Worm (Caenorhabditis elegans): ENCODE measurements around the gene gpa-9.

Gene gpa-9

ce11 chrV:12629743-12630142 is 19.4 kb downstream of the gpa-9 start, which contains the start of gene F56H9.6:
Gene F56H9.6 (minus strand): TSS chrV:12629843.
- TF ChIP-seq tra-1 (GFP tag; IDR thresholded peaks at IDR 0.05) (no peak), saeg-2 (GFP tag; IDR thresholded peaks at IDR 0.05) (no peak), hlh-11 (tag; optimal IDR thresholded peaks at IDR 0.05) (no peak), daf-12 (tag; optimal IDR thresholded peaks at IDR 0.05) (no peak), F10B5.3 (tag; optimal IDR thresholded peaks at IDR 0.05) (no peak)

ce11 chrV:12624371-12624770 is 24.7 kb downstream of the gpa-9 start, which contains the start of gene F56H9.9:
Gene F56H9.9 (minus strand): TSS chrV:12624471.
- no peak for TF ChIP-seq mxl-3 (GFP tag; optimal IDR thresholded peaks at IDR 0.05)
- no peak for TF ChIP-seq nhr-77 (tag; optimal IDR thresholded peaks at IDR 0.05)
- no peak for TF ChIP-seq dmd-9 (GFP tag; IDR thresholded peaks at IDR 0.05)
- TF ChIP-seq vab-7 (GFP tag; IDR thresholded peaks at IDR 0.05): no peak
- no peak for TF ChIP-seq duxl-1 (tag; optimal IDR thresholded peaks at IDR 0.05; ENCODE audit: poor library complexity)
- no peak for TF ChIP-seq ceh-28 (tag; optimal IDR thresholded peaks at IDR 0.05)
- no peak for TF ChIP-seq dve-1 (tag; optimal IDR thresholded peaks at IDR 0.05; ENCODE audit: insufficient read depth)
- no peak for TF ChIP-seq F49E8.2 (tag; optimal IDR thresholded peaks at IDR 0.05; ENCODE audit: borderline replicate concordance)
- no peak for TF ChIP-seq T26A8.4 (GFP tag; IDR thresholded peaks at IDR 0.05)
- TF ChIP-seq aly-2 (tag; optimal IDR thresholded peaks at IDR 0.05): no peak
- TF ChIP-seq nhr-237 (tag; optimal IDR thresholded peaks at IDR 0.05): no peak
- no peak for TF ChIP-seq egl-27 (tag; optimal IDR thresholded peaks at IDR 0.05)
- no peak for TF ChIP-seq unc-39 (tag; optimal IDR thresholded peaks at IDR 0.05)
- no peak for TF ChIP-seq madf-9 (GFP tag; conservative IDR thresholded peaks at IDR 0.05)
- TF ChIP-seq mdl-1 (tag; optimal IDR thresholded peaks at IDR 0.05): no peak
- no peak for TF ChIP-seq fkh-10 (GFP tag; optimal IDR thresholded peaks at IDR 0.05)
- TF ChIP-seq ceh-20 (GFP tag; IDR thresholded peaks at IDR 0.05): no peak
- TF ChIP-seq hmg-1.1 (GFP tag; IDR thresholded peaks at IDR 0.05): no peak
- TF ChIP-seq hlh-11 (tag; optimal IDR thresholded peaks at IDR 0.05): no peak

- no peak for TF ChIP-seq T26A8.4 (GFP tag; IDR thresholded peaks at IDR 0.05)
- no peak for TF ChIP-seq F26F4.8 (GFP tag; conservative IDR thresholded peaks at IDR 0.05)
- no peak for TF ChIP-seq nhr-41 (GFP tag; IDR thresholded peaks at IDR 0.05)
- TF ChIP-seq ceh-20 (GFP tag; IDR thresholded peaks at IDR 0.05): no peak
- TF ChIP-seq zfp-3 (GFP tag; conservative IDR thresholded peaks at IDR 0.05): no peak
- TF ChIP-seq cey-2 (tag; optimal IDR thresholded peaks at IDR 0.05; ENCODE audit: borderline replicate concordance, insufficient read depth): no peak
- TF ChIP-seq F10B5.3 (tag; optimal IDR thresholded peaks at IDR 0.05): no peak
These were observed 37.0 kb downstream of the gpa-9 start, which contains the start of gene cyc-2.2 for ce11 chrV:12612118-12612517. Gene cyc-2.2 (minus strand): TSS chrV:12612218.

- TF ChIP-seq zfp-2 (tag; optimal IDR thresholded peaks at IDR 0.05) (no peak), ztf-7 (tag; optimal IDR thresholded peaks at IDR 0.05) (no peak), zag-1 (tag; optimal IDR thresholded peaks at IDR 0.05) (no peak), lir-3 (tag; optimal IDR thresholded peaks at IDR 0.05) (no peak), spr-3 (GFP tag; optimal IDR thresholded peaks at IDR 0.05) (no peak), Y5F2A.4 (GFP tag; optimal IDR thresholded peaks at IDR 0.05) (no peak), sdz-12 (GFP tag; optimal IDR thresholded peaks at IDR 0.05) (no peak), F26F4.8 (GFP tag; conservative IDR thresholded peaks at IDR 0.05) (no peak), nhr-6 (tag; optimal IDR thresholded peaks at IDR 0.05) (no peak), egl-43 (GFP tag; IDR thresholded peaks at IDR 0.05) (no peak), egl-27 (tag; optimal IDR thresholded peaks at IDR 0.05) (no peak), nhr-48 (tag; optimal IDR thresholded peaks at IDR 0.05) (no peak), zip-2 (tag; optimal IDR thresholded peaks at IDR 0.05) (no peak)
These were observed 38.1 kb downstream of the gpa-9 start, which contains the start of gene cubn-1 for ce11 chrV:12611029-12611428. Gene cubn-1 (plus strand): TSS chrV:12611329.

Measured in whole organism, L4 larva.